Fruit fly (Drosophila melanogaster) whole organism, larva: ENCODE measurements around the gene CG3246.
A peak's percentile ranks its signal among the peaks of the same experiment; 100 is the strongest.

ENCODE experiments used
- noc ChIP-seq: fragments of 200-800 bp; sonication (Bioruptor generic); optimal IDR thresholded peaks from 3 replicates; lab custom pipeline; 2019; ENCODE audit warnings: missing biosample characterization, mild to moderate bottlenecking, missing genetic modification characterization, moderate library complexity

CG3246 gene

DNA sequence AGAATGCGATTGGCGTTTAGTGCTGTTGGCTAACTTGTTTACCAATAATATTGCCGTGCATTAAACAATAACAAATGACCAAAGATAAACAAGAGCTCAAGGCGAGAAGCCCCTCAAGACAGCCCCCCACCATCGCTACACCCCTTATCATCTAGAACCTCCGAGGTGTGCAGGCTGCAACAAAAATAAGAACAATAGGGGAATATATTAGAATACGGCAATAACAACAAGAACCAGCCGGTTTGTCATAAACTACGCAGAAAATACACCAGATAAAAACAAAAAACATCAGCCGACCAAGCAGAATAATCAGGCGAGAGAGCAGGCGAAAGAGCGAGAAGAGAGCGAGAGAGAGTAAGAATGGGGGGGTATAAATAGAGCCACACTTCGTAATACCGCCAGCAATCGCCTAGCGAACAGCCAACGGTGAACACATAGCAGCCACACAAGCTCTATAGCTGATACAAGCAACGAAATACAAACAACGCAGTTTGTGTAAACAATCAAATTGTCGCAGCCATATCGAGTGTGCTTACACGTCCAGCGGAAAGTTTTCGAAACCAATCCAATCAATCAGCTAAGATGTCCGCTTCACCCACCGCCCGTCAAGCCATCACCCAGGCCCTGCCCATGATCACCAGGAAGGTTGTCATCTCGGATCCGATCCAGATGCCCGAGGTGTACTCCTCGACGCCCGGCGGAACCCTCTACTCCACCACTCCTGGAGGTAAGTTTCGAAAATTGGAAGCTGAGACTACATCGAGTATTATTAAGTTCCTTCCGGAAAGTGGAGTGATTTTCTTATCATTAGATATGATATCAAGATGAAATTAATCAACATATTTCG lies 16.5 kb upstream of the CG3246 start, which contains the start of gene Thor:
Thor (plus strand) TSS at position 401 of the 847 bp plus-strand sequence.
- TF ChIP-seq noc (tag; lab: Kevin White, UChicago), result peak; percentile 61

DNA sequence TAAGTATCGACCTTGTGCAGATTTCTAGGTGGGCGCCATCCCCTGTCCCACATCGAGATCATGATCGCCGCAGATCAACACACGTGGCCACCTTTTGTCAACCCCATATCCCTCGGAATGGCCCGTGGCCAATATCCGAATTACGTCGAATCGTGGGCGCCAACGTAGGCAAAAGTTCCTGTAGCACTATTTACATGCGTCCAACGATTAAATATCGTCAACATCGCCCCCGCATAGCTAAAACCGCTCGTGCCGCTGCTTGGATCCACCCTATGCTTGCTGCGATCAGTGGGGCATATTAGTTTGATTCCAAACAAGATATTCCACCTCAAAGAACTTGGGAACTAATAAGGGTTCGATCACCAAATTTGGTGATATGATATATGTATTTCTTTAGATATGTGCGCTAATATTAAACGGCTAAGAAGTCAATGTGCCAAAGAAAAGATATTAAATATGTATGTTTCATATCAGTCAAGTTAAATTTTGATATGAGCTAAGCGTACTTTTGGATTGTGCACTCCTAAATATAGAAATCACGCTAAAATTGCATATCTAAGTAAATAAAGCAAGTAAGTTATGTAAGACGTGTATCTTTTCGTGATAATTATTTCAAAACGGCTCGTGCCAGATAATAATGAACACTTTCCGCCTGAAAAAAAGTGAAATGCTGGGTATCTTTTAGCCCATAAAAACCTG lies 15.5 kb upstream of the CG3246 start:
- TF ChIP-seq noc (tag; lab: Kevin White, UChicago), result peak; percentile 62

DNA sequence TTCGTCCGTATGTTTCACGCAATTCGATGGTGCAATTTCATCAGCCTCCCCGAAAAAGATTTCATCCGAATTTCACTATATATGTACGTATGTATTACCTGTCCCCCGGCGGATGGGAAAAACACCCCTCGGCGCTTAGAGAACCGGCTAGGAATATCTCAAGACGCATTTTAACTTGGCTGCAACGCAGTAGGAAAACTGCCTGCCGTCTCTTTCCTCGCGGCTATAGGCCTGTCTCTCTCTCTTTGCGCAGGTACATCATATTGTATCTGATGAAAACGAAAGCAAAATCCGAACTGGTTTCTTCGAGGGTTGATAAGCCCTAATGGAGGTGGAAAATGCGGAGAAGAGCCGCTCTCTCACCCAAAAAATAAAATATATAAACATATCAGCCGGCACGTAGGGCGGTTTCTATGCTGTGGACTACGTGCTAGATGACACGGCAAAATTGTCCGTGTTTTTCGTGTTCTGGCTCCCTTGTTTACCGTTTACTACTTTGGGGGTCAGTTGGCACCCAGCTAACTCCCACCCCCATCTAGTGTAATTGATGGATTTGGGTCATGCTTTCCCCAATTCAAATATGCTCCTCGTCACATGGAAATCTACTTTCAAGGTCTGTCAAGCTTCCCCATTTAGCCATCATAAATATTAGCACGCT lies 14.8 kb upstream of the CG3246 start:
- TF ChIP-seq noc (tag; lab: Kevin White, UChicago), result no peak

DNA sequence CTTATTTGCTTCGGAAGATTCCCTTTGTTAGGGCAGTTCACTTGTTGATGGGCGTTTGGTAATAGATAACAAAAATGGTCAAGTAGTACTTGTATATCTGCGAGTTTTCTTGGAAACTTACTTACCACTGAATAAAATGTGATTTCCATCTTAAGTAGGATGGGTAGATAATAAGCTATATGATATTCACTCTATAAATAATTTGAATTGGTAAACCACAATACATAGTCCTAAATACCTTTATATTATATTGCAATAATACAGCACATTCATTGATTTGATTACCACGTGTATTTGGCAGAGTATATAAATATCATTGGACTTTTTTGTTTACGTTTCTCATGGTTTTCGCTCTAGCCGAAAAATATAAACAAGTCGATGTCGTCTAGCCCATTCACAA lies 14.2 kb upstream of the CG3246 start:
- TF ChIP-seq noc (tag; lab: Kevin White, UChicago), result peak; percentile 67

DNA sequence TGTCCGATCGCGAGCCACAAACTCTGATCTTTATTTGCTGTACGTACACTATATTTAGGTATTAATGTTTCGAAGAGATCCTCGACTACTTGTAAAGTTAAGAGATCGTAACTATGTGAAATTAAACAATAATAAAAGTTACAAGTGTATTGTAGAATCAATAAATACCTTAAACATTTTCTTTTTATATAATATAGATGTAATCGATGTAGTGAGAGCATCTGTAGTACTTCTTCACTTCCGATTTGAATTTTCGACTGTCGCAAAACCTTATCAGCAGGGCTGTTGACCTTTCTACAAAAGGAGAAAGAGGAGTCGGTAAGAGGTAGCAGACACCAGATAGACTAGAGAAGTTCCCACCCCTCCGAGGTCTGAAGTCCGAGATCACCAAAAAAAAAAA lies 13.4 kb upstream of the CG3246 start:
- no peak for TF ChIP-seq noc (tag; lab: Kevin White, UChicago)

DNA sequence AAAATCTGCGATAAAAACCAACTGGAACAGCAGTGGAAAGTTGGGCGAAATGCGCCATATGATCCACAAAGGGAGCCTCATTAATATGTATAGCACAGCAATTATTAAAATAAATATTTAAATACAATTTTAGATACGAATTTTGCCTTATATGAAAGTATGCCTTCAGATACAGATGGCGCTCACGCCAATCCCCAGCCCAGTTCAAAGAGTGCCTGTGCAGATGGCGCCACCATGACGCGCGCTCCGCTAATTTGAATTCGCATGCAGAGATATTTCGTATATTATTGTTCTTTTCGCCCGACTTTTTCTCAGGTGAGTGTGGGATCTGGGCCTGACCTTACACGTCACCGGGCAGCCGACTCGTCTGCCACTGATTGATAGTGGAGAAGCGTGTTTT lies 10.5 kb upstream of the CG3246 start, which contains the start of gene Pgant4:
Pgant4 (plus strand) TSS at position 362 of the 400 bp plus-strand sequence.
- TF ChIP-seq noc (tag; lab: Kevin White, UChicago), result no peak

DNA sequence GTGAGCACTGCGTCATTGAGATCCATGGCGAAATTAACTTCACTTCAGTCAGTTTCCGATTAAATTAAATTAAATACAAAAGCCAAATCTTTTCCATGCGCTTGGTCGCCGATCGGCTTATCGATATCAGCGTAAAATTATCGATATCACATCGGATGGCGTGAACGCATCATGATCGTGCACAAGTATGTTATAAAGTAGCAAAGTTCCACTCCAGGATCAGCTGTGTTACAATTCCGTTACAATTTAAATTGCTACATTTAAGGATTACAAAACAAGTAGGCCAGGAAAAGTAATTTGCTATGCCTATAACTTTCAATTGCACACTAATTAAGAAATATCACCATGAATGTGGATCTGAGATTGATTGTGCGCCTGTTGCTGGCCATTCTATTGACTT lies 8.1 kb upstream of the CG3246 start, which contains the start of the genes Pif1 and CG31776:
Pif1 (minus strand) TSS at position 136 of the 400 bp plus-strand sequence.
CG31776 (plus strand) TSS at position 314 of the 400 bp plus-strand sequence.
- TF ChIP-seq noc (tag; lab: Kevin White, UChicago), result no peak

DNA sequence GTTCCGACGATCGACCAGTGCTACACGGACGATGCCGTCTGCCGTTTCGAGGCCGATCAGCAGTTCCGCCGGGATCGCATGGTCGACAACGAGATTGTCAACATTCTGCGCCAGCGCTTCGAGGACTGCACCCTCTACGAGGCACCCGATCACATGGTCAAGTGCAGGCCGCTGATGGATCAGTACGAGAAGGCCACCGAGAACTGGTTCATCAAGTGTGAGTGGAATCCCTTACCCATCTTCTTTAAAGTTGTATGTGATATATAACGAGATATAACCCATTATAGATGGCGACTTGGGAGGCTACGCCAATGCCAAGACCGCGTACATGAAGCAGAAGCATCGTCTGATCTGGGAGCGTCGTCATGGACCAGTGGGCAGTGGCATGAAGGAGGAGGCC lies 5.1 kb upstream of the CG3246 start:
- no peak for TF ChIP-seq noc (tag; lab: Kevin White, UChicago)

DNA sequence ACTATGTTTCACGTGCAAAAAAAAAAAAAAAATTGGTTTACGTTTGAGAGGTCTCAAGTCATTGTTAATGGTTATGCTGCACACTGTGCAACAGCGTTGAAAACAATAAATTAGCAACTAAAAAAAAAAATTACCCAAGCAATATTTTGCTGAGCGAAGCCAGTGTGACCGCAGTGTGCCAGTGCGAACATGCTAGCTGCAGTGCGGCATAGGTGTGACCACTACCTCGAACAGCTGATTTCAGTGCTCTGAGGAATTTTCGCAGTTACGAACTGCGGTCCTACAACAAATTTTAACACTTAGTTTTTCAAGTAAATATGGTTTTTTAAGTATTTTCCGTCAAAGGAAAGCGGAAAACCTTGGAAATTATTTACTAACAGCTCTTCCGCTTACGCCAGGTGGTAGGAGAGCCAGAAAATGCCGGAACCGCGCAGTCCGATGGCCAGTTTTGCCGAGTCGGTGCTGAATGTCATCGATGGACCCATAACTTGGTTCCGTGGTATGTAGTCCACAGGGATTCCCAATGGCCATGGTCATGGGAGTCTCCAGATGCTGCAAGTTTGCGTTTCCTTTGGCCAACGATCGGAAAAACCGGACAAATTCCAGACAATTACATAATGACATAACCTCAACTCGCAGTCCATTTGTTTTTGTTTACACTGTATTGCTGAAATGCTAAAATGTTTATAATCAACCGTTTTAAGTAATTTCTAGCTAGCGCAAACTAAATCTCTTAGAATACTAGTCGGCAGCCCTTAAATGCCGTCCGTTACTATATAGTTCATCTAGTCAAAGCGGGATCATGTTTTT lies 4.4 kb upstream of the CG3246 start, which contains the start of the genes msl-2 and ND-PDSW:
msl-2 (minus strand) TSS at position 195 of the 810 bp plus-strand sequence.
ND-PDSW (plus strand) TSS at position 240 of the 810 bp plus-strand sequence.
- no peak for TF ChIP-seq noc (tag; lab: Kevin White, UChicago)

DNA sequence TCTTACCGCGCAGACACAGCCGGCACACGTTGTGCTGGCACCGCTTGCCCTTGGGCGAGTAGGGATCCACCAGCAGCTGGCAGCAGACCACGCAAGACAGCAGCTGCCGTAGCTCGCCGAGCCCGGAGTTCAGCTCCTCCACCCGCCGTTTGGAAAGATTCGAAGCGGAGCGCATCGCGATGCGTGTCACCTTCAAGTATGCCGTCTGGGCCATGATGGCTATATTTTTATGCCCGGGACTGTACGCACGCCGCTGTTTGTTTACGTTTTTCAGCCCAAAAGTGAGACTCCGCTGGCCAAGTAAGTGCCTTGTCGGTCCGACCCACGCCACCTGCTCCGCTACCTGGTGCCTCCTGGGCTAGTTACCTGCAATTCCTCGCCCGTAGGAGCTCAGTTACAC lies 3.7 kb upstream of the CG3246 start:
- TF ChIP-seq noc (tag; lab: Kevin White, UChicago), result no peak

DNA sequence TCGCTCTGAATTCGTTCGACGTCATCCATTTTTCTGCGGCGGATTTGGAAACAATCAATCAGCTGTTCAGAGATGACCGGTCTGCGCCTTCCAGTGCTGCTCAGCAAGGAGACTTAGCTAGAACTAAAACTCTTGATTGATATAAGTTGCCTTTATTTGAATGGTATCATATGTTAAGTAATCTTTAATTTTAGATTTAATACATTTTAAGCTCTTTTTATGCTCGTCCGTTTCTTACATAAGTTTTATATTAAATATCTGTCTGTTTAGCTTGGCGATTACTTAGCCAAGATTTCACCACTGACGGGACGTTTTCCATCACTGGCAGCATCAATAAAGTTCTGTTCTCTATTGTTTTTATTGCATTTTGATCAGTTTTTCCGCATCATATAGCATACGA lies 4.7 kb downstream of the CG3246 start, which contains the start of the genes Cog3 and Sec5:
Cog3 (minus strand) TSS at position 58 of the 400 bp plus-strand sequence.
Sec5 (plus strand) TSS at position 296 of the 400 bp plus-strand sequence.
- no peak for TF ChIP-seq noc (tag; lab: Kevin White, UChicago)

DNA sequence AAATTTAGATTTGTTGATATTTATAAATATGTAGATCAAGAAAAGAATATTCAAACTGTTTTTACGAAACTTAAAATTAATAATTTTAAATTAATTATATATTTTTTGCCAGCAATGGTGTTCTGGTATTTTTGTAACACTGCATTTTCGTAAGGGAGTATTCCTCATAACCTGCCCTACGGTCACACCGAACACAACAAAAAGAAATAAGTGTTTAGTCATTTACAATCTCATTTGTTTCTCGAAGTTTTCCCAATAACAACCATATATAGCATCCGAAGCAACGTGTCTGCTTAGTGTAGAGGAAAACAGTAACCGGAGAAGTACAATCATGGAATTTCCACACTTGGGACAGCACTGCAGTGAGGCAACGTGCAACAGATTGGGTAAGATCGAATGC lies 9.5 kb downstream of the CG3246 start, which contains the start of gene CG12795:
CG12795 (plus strand) TSS at position 181 of the 400 bp plus-strand sequence.
- TF ChIP-seq noc (tag; lab: Kevin White, UChicago), result no peak

DNA sequence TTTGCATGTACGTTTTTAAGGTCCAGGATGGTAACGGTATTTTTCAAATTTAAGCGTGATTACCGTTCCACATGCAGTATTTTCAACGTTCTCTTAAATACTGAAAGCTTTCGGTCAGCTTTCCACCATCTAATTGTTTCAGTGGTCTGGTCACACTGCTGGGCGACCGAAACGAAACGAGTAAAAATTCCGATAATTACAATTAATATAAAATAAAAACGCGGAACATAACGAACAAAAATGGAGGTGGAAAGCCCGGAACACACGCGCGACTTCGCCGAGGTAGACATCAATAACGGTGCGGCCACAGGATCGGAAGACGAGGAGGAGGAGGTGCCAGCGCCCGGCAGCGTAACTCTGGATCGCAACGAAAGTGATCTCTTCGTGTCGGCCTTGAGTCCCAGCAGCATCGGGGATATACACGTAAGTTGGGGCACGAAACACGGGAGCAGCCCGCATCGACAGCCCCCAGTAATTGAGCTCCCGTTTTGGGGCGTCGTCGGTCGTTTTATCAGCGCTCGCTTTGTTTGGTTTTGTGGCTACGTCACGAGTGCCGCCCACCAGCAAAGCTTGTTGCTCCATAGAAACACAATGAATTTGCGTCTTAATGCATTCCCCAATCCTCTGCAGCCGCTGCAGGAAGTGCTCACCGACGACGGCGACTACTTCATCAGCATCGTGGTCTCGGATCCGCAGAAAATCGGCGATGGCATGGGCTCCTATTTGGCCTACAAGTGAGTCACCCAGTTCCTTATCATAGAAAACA lies 12.0 kb downstream of the CG3246 start, which contains the start of gene Snx1:
Snx1 (plus strand) TSS at position 129 of the 766 bp plus-strand sequence.
- TF ChIP-seq noc (tag; lab: Kevin White, UChicago), result no peak

DNA sequence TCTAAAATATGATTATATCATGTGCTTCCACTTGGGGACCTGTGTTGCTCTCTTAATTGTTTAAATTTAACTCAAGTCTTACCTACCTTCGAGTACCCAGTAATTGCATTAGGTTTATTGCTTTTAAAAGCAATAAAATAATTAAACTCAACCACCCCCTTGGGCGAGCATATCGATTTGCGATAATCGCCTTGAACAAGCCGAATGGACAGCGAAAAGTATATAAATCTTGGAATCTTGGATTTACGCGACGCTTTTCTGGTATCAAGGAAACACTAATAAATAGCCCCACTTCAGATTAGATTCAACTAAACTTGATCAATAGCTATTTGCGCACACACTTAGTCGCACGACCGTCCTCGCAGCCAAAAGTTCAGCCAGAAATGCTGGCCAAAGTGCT lies 16.1 kb downstream of the CG3246 start, which contains the start of gene CG2772:
CG2772 (plus strand) TSS at position 338 of the 400 bp plus-strand sequence.
- TF ChIP-seq noc (tag; lab: Kevin White, UChicago), result peak; percentile 53
